Worm (Caenorhabditis elegans) whole organism, L3 larva: ENCODE measurements around the gene Y116F11B.7.

Experiments used
- ZK546.5 ChIP-seq: sonication (generic microtip); optimal IDR thresholded peaks from 2 replicates; lab custom pipeline; 2017; ENCODE audit warnings: missing biosample characterization, missing genetic modification characterization
- ceh-16 ChIP-seq: sonication (generic microtip); optimal IDR thresholded peaks from 2 replicates; lab custom pipeline; 2017; ENCODE audit warnings: missing biosample characterization, missing genetic modification characterization
- nhr-77 ChIP-seq: fragments of 150-350 bp; optimal IDR thresholded peaks from 2 replicates; lab custom pipeline; 2014; ENCODE audit warnings: missing biosample characterization, missing genetic modification characterization
- pha-4 ChIP-seq: fragments of 150-350 bp; optimal IDR thresholded peaks from 2 replicates; lab custom pipeline; 2014; ENCODE audit warnings: missing biosample characterization, missing genetic modification reagents, missing genetic modification characterization
- pqm-1 ChIP-seq: fragments of 150-350 bp; optimal IDR thresholded peaks from 2 replicates; lab custom pipeline; 2017; ENCODE audit warnings: missing biosample characterization, missing genetic modification characterization, inconsistent platforms
- unc-39 ChIP-seq: sonication (generic microtip); optimal IDR thresholded peaks from 4 replicates; lab custom pipeline; 2017; ENCODE audit warnings: missing biosample characterization, missing genetic modification characterization
- unc-62 ChIP-seq: fragments of 150-350 bp; sonication (generic microtip); optimal IDR thresholded peaks from 4 replicates; lab custom pipeline; 2014; ENCODE audit warnings: missing biosample characterization, missing genetic modification reagents, missing genetic modification characterization

DNA sequence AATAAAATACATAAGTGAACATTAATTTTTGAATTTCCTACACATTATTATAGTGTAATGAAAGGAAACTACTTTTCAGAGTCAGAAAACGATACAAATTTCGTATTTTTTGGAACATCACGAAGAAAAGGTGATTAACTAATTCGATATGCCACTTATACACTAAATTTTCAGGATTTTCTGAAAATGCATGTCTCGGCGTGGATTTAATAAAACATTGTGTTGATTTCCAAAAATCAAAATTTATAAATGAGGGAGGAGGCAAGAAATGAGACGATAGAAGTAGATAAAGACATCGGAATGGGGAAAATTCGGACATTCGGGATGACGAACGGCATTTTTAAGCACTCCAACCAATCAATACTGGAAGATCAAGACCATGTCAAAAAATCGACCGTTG is 51.1 kb downstream of the Y116F11B.7 start, which contains the start of gene Y116F11B.14:
- TF ChIP-seq ceh-16 (tag; lab: Kevin White, UChicago) (no peak), unc-39 (tag; lab: Kevin White, UChicago) (no peak), pha-4 (tag; lab: Kevin White, UChicago) (no peak), ZK546.5 (no peak), pqm-1 (tag; lab: Kevin White, UChicago) (no peak), nhr-77 (tag; lab: Kevin White, UChicago) (no peak), unc-62 (GFP tag; lab: Kevin White, UChicago) (no peak)
